Worm (Caenorhabditis elegans): ENCODE results near the gene fbxb-81.

DNA sequence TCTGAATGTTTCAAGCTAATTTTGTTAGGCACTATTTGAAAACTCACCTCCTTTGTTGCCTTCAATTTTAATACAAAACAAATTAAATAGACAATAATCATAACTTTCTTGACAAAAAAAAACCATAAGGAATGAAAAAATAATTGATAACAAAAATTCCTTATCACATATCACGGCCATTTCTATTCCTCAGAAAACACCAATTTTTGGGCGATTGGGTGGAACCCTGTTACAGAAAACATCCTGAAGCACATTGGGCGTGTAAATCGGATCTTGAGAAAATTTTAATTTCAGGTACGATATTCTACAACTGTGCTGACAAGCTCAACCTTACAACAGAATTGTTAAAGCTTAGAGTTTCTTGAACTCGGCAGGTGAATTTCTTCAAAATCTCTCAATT lies 23.8 kb upstream of the fbxb-81 start, which contains the start of gene F40G9.8:
- TF ChIP-seq tbx-11 (GFP tag; IDR thresholded peaks at IDR 0.05) (no peak), ama-1 (optimal IDR thresholded peaks at IDR 0.05) (no peak), hnd-1 (tag; optimal IDR thresholded peaks at IDR 0.05) (no peak)
